Worm (Caenorhabditis elegans): ENCODE data around the gene glb-7.

ce11 chrIV:2080340-2080739 lies 42.2 kb upstream of the glb-7 start:
- TF ChIP-seq elt-3 (tag; optimal IDR thresholded peaks at IDR 0.05) (no peak), ztf-11 (tag; optimal IDR thresholded peaks at IDR 0.05) (no peak), lin-39 (tag; optimal IDR thresholded peaks at IDR 0.05) (no peak), mdl-1 (tag; optimal IDR thresholded peaks at IDR 0.05) (no peak), egl-27 (tag; optimal IDR thresholded peaks at IDR 0.05) (no peak), ama-1 (optimal IDR thresholded peaks at IDR 0.05) (no peak)
